Worm (Caenorhabditis elegans) whole organism, late embryonic: ENCODE measurements around the gene pxn-2.

Experiments used
- F13H6.1 ChIP-seq: sonication (generic microtip); optimal IDR thresholded peaks from 2 replicates; lab custom pipeline; 2016; ENCODE audit warnings: missing genetic modification characterization, missing compliant biosample characterization
- ama-1 ChIP-seq: fragments of 150-350 bp; optimal IDR thresholded peaks from 2 replicates; lab custom pipeline; 2014
- ceh-19 ChIP-seq: fragments of 200-800 bp; sonication (Bioruptor generic); optimal IDR thresholded peaks from 2 replicates; lab custom pipeline; 2018; ENCODE audit warnings: mild to moderate bottlenecking, missing genetic modification characterization, missing compliant biosample characterization
- ceh-22 ChIP-seq: sonication (generic microtip); optimal IDR thresholded peaks from 2 replicates; lab custom pipeline; 2017; ENCODE audit warnings: missing biosample characterization, missing genetic modification characterization
- ceh-34 ChIP-seq: sonication (generic microtip); optimal IDR thresholded peaks from 2 replicates; lab custom pipeline; 2016; ENCODE audit warnings: mild to moderate bottlenecking, missing genetic modification characterization, missing compliant biosample characterization
- dmd-4 ChIP-seq: sonication (generic microtip); optimal IDR thresholded peaks from 2 replicates; lab custom pipeline; 2016; ENCODE audit warnings: borderline replicate concordance, missing genetic modification characterization, missing compliant biosample characterization
- fkh-10 ChIP-seq: fragments of 150-350 bp; optimal IDR thresholded peaks from 2 replicates; lab custom pipeline; 2014; ENCODE audit warnings: missing biosample characterization, missing genetic modification reagents, missing genetic modification characterization
- nhr-232 ChIP-seq: sonication (generic microtip); optimal IDR thresholded peaks from 2 replicates; lab custom pipeline; 2016; ENCODE audit warnings: missing genetic modification characterization, missing compliant biosample characterization
- pax-1 ChIP-seq: fragments of 150-350 bp; optimal IDR thresholded peaks from 2 replicates; lab custom pipeline; 2014; ENCODE audit warnings: missing biosample characterization, missing genetic modification characterization
- pha-4 ChIP-seq: fragments of 150-350 bp; optimal IDR thresholded peaks from 2 replicates; lab custom pipeline; 2018; ENCODE audit warnings: missing biosample characterization, missing genetic modification reagents, missing genetic modification characterization
- pqm-1 ChIP-seq: sonication (generic microtip); optimal IDR thresholded peaks from 2 replicates; lab custom pipeline; 2016; ENCODE audit warnings: missing genetic modification characterization, missing compliant biosample characterization
- tbx-7 ChIP-seq: sonication (generic microtip); optimal IDR thresholded peaks from 2 replicates; lab custom pipeline; 2016; ENCODE audit warnings: missing genotype, missing genetic modification characterization, missing compliant biosample characterization

- TF ChIP-seq pha-4 (tag; lab: Kevin White, UChicago) (no peak), pax-1 (no peak), ceh-19 (GFP tag; lab: Kevin White, UChicago) (no peak), fkh-10 (GFP tag; lab: Kevin White, UChicago) (no peak), ceh-22 (tag; lab: Kevin White, UChicago) (no peak), tbx-7 (tag; lab: Kevin White, UChicago) (no peak), pqm-1 (no peak), ceh-34 (no peak), nhr-232 (no peak), ama-1 (no peak), F13H6.1 (tag; lab: Kevin White, UChicago) (no peak), dmd-4 (tag; lab: Kevin White, UChicago) (no peak)
Observed at ce11 chrX:10941255-10941654, 37.8 kb downstream of the pxn-2 start, which contains the start of gene pho-7.
